Fruit fly (Drosophila melanogaster) whole organism, embryonic: ENCODE data around the gene CG11986.

Experiments
- Awh ChIP-seq: fragments of 200-800 bp; sonication (Bioruptor generic); IDR thresholded peaks from 2 replicates; pipeline ENCODE4, ENCODE4 v1.3.6; 2022; ENCODE audit warnings: missing biosample characterization, missing genetic modification characterization
- BEAF-32 ChIP-seq: fragments of 200-800 bp; sonication (Bioruptor generic); optimal IDR thresholded peaks from 3 replicates; lab custom pipeline; 2017; ENCODE audit warnings: missing biosample characterization, missing genetic modification characterization, mild to moderate bottlenecking, moderate library complexity, missing genetic modification reagents
- Bteb2 ChIP-seq: fragments of 200-800 bp; sonication (Bioruptor generic); optimal IDR thresholded peaks from 2 replicates; lab custom pipeline; 2016; ENCODE audit warnings: missing biosample characterization, missing genetic modification characterization
- CG10267 ChIP-seq: fragments of 200-800 bp; sonication (Bioruptor generic); optimal IDR thresholded peaks from 2 replicates; lab custom pipeline; 2018; ENCODE audit warnings: missing biosample characterization, mild to moderate bottlenecking, missing genetic modification characterization, moderate library complexity
- CG10274 ChIP-seq: fragments of 200-800 bp; sonication (Bioruptor generic); optimal IDR thresholded peaks from 3 replicates; lab custom pipeline; 2017; ENCODE audit warnings: missing biosample characterization, mild to moderate bottlenecking, missing genetic modification characterization
- CG10959 ChIP-seq: fragments of 200-800 bp; sonication (Bioruptor generic); IDR thresholded peaks from 2 replicates; pipeline ENCODE4 v1.3.6; 2022; ENCODE audit warnings: missing biosample characterization, missing genetic modification characterization
- CG11085 ChIP-seq: fragments of 200-800 bp; sonication (Bioruptor generic); IDR thresholded peaks from 2 replicates; pipeline ENCODE4 v1.3.6; 2022; ENCODE audit warnings: missing biosample characterization, missing genetic modification characterization
- CG11093 ChIP-seq: fragments of 200-800 bp; sonication (Bioruptor generic); IDR thresholded peaks from 3 replicates; pipeline ENCODE4 v1.3.6; 2022; ENCODE audit warnings: missing biosample characterization, missing genetic modification characterization
- CG15514 ChIP-seq: fragments of 200-800 bp; sonication (Bioruptor generic); optimal IDR thresholded peaks from 3 replicates; lab custom pipeline; 2017; ENCODE audit warnings: missing biosample characterization, missing genetic modification characterization, mild to moderate bottlenecking, moderate library complexity, missing genetic modification reagents
- CG1603 ChIP-seq: fragments of 200-800 bp; sonication (Bioruptor generic); optimal IDR thresholded peaks from 2 replicates; lab custom pipeline; 2019; ENCODE audit warnings: missing biosample characterization, mild to moderate bottlenecking, missing genetic modification characterization, moderate library complexity
- CG16779 ChIP-seq: fragments of 200-800 bp; sonication (Bioruptor generic); IDR thresholded peaks from 2 replicates; pipeline ENCODE4 v1.3.6; 2022; ENCODE audit warnings: missing biosample characterization, missing genetic modification characterization
- CG17912 ChIP-seq: fragments of 200-800 bp; sonication (Bioruptor generic); optimal IDR thresholded peaks from 2 replicates; lab custom pipeline; 2018; ENCODE audit warnings: missing biosample characterization, mild to moderate bottlenecking, missing genetic modification characterization
- CG18599 ChIP-seq: fragments of 200-800 bp; sonication (Bioruptor generic); optimal IDR thresholded peaks from 3 replicates; lab custom pipeline; 2017; ENCODE audit warnings: missing biosample characterization, missing genetic modification characterization, mild to moderate bottlenecking, moderate library complexity, missing genetic modification reagents
- CG18619 ChIP-seq: fragments of 200-800 bp; sonication (Bioruptor generic); optimal IDR thresholded peaks from 3 replicates; lab custom pipeline; 2017; ENCODE audit warnings: missing biosample characterization, mild to moderate bottlenecking, missing genetic modification characterization
- CG3065 ChIP-seq: fragments of 200-800 bp; sonication (Bioruptor generic); optimal IDR thresholded peaks from 2 replicates; lab custom pipeline; 2016; ENCODE audit warnings: missing biosample characterization, missing genetic modification characterization
- CG3726 ChIP-seq: fragments of 200-800 bp; sonication (Bioruptor generic); IDR thresholded peaks from 3 replicates; pipeline ENCODE4, ENCODE4 v1.3.6; 2022; ENCODE audit warnings: missing biosample characterization, missing genetic modification characterization
- CG3995 ChIP-seq: fragments of 200-800 bp; sonication (Bioruptor generic); optimal IDR thresholded peaks from 3 replicates; lab custom pipeline; 2016; ENCODE audit warnings: missing biosample characterization, missing genetic modification characterization
- CG4328 ChIP-seq: fragments of 200-800 bp; sonication (Bioruptor generic); optimal IDR thresholded peaks from 3 replicates; lab custom pipeline; 2017; ENCODE audit warnings: missing biosample characterization, missing genetic modification reagents, missing genetic modification characterization
- CG4360 ChIP-seq: fragments of 200-800 bp; sonication (Bioruptor generic); IDR thresholded peaks from 2 replicates; pipeline ENCODE4 v1.3.6; 2022; ENCODE audit warnings: missing biosample characterization, missing genetic modification characterization
- CG5245 ChIP-seq: fragments of 200-800 bp; sonication (Bioruptor generic); optimal IDR thresholded peaks from 3 replicates; lab custom pipeline; 2016; ENCODE audit warnings: missing biosample characterization, missing genetic modification characterization
- CG7372 ChIP-seq: fragments of 200-800 bp; sonication (Bioruptor generic); IDR thresholded peaks from 2 replicates; pipeline ENCODE4 v1.3.6; 2022; ENCODE audit warnings: missing biosample characterization, missing genetic modification characterization
- CG7786 ChIP-seq: fragments of 200-800 bp; sonication (Bioruptor generic); optimal IDR thresholded peaks from 2 replicates; lab custom pipeline; 2016; ENCODE audit warnings: missing biosample characterization, missing genetic modification characterization
- Dad ChIP-seq: fragments of 200-800 bp; sonication (Bioruptor generic); optimal IDR thresholded peaks from 3 replicates; lab custom pipeline; 2016; ENCODE audit warnings: missing biosample characterization, missing genetic modification characterization
- Doc2 ChIP-seq: fragments of 200-800 bp; sonication (Bioruptor generic); IDR thresholded peaks from 2 replicates; pipeline ENCODE4 v1.3.6; 2022; ENCODE audit warnings: missing biosample characterization, missing genetic modification characterization
- Dref ChIP-seq: fragments of 200-800 bp; sonication (Bioruptor generic); IDR thresholded peaks from 2 replicates; pipeline ENCODE4 v1.3.6; 2022; ENCODE audit warnings: missing biosample characterization, missing genetic modification characterization
- GATAe ChIP-seq: fragments of 200-800 bp; sonication (Bioruptor generic); conservative IDR thresholded peaks from 2 replicates; pipeline ENCODE4 v1.3.6; 2022; ENCODE audit warnings: missing biosample characterization, missing genetic modification characterization
- H2.0 ChIP-seq: fragments of 200-800 bp; sonication (Bioruptor generic); IDR thresholded peaks from 2 replicates; pipeline ENCODE4 v1.3.6; 2022; ENCODE audit warnings: missing biosample characterization, missing genetic modification characterization
- HmgD ChIP-seq: fragments of 200-800 bp; sonication (Bioruptor generic); optimal IDR thresholded peaks from 3 replicates; lab custom pipeline; 2016; ENCODE audit warnings: missing biosample characterization, missing genetic modification characterization
- Hr51 ChIP-seq, 2 experiments: fragments of 200-800 bp; sonication (Bioruptor generic); optimal IDR thresholded peaks; 2 replicates in 1 of 2; 3 replicates in 1 of 2; lab custom pipeline; 2016 to 2018; ENCODE audit warnings: missing biosample characterization in 2 of 2, missing genetic modification characterization in 2 of 2, mild to moderate bottlenecking in 1 of 2, moderate library complexity in 1 of 2
- Hsf ChIP-seq: fragments of 200-800 bp; sonication (Bioruptor generic); optimal IDR thresholded peaks from 3 replicates; lab custom pipeline; 2016; ENCODE audit warnings: missing biosample characterization, missing genetic modification characterization
- Lpt ChIP-seq: fragments of >200 bp; optimal IDR thresholded peaks from 2 replicates; lab custom pipeline; 2018; ENCODE audit warnings: missing biosample characterization, missing genetic modification characterization
- NfI ChIP-seq: fragments of 200-800 bp; sonication (Bioruptor generic); optimal IDR thresholded peaks from 3 replicates; lab custom pipeline; 2018; ENCODE audit warnings: missing biosample characterization, mild to moderate bottlenecking, missing genetic modification characterization, moderate library complexity
- Pdp1 ChIP-seq, 2 experiments: fragments of 200-800 bp; sonication (Bioruptor generic); optimal IDR thresholded peaks; 3 replicates each; lab custom pipeline; 2016; ENCODE audit warnings: missing biosample characterization in 2 of 2, missing genetic modification characterization in 2 of 2, mild to moderate bottlenecking in 1 of 2, moderate library complexity in 1 of 2
- Sry-δ ChIP-seq: fragments of 200-800 bp; sonication (Bioruptor generic); optimal IDR thresholded peaks from 2 replicates; lab custom pipeline; 2016; ENCODE audit warnings: missing biosample characterization, missing genetic modification characterization
- Ssrp ChIP-seq: fragments of 200-800 bp; sonication (Bioruptor generic); optimal IDR thresholded peaks from 2 replicates; lab custom pipeline; 2018; ENCODE audit warnings: missing biosample characterization, mild to moderate bottlenecking, missing genetic modification characterization, moderate library complexity
- Taf1 ChIP-seq: fragments of 200-800 bp; sonication (Bioruptor generic); IDR thresholded peaks from 2 replicates; pipeline ENCODE4 v1.3.6; 2022; ENCODE audit warnings: missing biosample characterization, missing genetic modification characterization
- aop ChIP-seq: fragments of 200-800 bp; sonication (Bioruptor generic); IDR thresholded peaks from 2 replicates; pipeline ENCODE4 v1.3.6; 2022; ENCODE audit warnings: missing biosample characterization, missing genetic modification characterization
- ci ChIP-seq: fragments of 200-800 bp; sonication (Bioruptor generic); IDR thresholded peaks from 3 replicates; pipeline ENCODE4 v1.3.6; 2022; ENCODE audit warnings: missing biosample characterization, missing genetic modification characterization
- da ChIP-seq: fragments of 200-800 bp; sonication (Bioruptor generic); optimal IDR thresholded peaks from 2 replicates; lab custom pipeline; 2016; ENCODE audit warnings: missing biosample characterization, missing genetic modification characterization
- disco-r ChIP-seq: fragments of 200-800 bp; sonication (Bioruptor generic); optimal IDR thresholded peaks from 2 replicates; lab custom pipeline; 2016; ENCODE audit warnings: missing biosample characterization, missing genetic modification characterization
- hkb ChIP-seq, 2 experiments: fragments of 200-800 bp in 1 of 2; fragments of >200 bp in 1 of 2; sonication (Bioruptor generic) in 1 of 2; IDR thresholded peaks in 1 of 2; optimal IDR thresholded peaks in 1 of 2; 2 replicates each; pipeline versions ENCODE4 v1.3.6 to Lab custom; 2017 to 2022; ENCODE audit warnings: missing biosample characterization in 1 of 2, missing genetic modification characterization in 1 of 2
- inv ChIP-seq: fragments of 200-800 bp; sonication (Bioruptor generic); IDR thresholded peaks from 2 replicates; pipeline ENCODE4 v1.3.6; 2022; ENCODE audit warnings: missing biosample characterization, missing genetic modification characterization; ENCODE audit not compliant: partially characterized antibody
- jigr1 ChIP-seq: fragments of 200-800 bp; sonication (Bioruptor generic); IDR thresholded peaks from 3 replicates; pipeline ENCODE4 v1.3.6; 2022; ENCODE audit warnings: missing biosample characterization, missing genetic modification characterization
- lov ChIP-seq, 2 experiments: fragments of 200-800 bp in 1 of 2; fragments of >200 bp in 1 of 2; sonication (Bioruptor generic) in 1 of 2; IDR thresholded peaks in 1 of 2; optimal IDR thresholded peaks in 1 of 2; 2 replicates in 1 of 2; 3 replicates in 1 of 2; pipeline versions ENCODE4 v1.3.6 to Lab custom; 2017 to 2022; ENCODE audit warnings: missing biosample characterization in 1 of 2, missing genetic modification characterization in 1 of 2
- onecut ChIP-seq: fragments of 200-800 bp; sonication (Bioruptor generic); IDR thresholded peaks from 2 replicates; pipeline ENCODE4 v1.3.6; 2022; ENCODE audit warnings: missing biosample characterization, missing genetic modification characterization
- org-1 ChIP-seq: fragments of 200-800 bp; sonication (Bioruptor generic); optimal IDR thresholded peaks from 2 replicates; lab custom pipeline; 2017; ENCODE audit warnings: missing biosample characterization, missing genetic modification characterization
- prd ChIP-seq, 3 experiments: fragments of >200 bp in 2 of 3; fragments of 200-800 bp in 1 of 3; sonication (Bioruptor generic) in 1 of 3; optimal IDR thresholded peaks in 2 of 3; IDR thresholded peaks in 1 of 3; 2 replicates in 2 of 3; 3 replicates in 1 of 3; pipeline versions ENCODE4 v1.3.6 to Lab custom; 2017 to 2022; ENCODE audit warnings: missing biosample characterization in 1 of 3, missing genetic modification characterization in 1 of 3
- pros ChIP-seq: fragments of 200-800 bp; sonication (Bioruptor generic); optimal IDR thresholded peaks from 3 replicates; lab custom pipeline; 2019; ENCODE audit warnings: missing biosample characterization, mild to moderate bottlenecking, missing genetic modification characterization, moderate library complexity
- ssp ChIP-seq: fragments of 200-800 bp; sonication (Bioruptor generic); IDR thresholded peaks from 2 replicates; pipeline ENCODE4 v1.3.6; 2022; ENCODE audit warnings: missing biosample characterization, missing genetic modification characterization
- wek ChIP-seq: fragments of 200-800 bp; sonication (Bioruptor generic); optimal IDR thresholded peaks from 3 replicates; lab custom pipeline; 2018; ENCODE audit warnings: missing biosample characterization, mild to moderate bottlenecking, missing genetic modification characterization, moderate library complexity

CG11986 gene

DNA sequence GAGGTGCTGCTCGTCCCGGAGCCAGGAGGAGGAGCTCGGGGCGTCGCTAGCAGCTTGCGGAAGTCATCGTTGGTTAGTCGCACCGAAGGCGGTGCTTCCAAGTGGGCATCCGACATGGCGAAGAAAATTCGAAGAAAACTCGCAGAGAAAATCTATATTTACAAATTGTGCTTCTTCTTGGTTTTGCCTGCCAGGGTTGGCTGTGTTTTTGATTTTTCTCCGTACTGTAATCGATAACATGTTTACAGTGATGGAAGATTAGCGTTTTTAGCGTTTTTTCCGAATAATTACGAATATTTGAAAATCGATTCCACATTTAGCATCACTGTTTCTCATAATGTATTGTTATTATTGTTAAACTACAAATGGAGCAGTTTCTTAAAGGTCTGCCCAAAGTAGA, 49.6 kb downstream of the CG11986 start, which contains the start of the genes beag and Ada (continued):
- peak; percentile 16 for TF ChIP-seq Ssrp
- no peak for TF ChIP-seq jigr1 (GFP tag; lab: Robert Waterston, UW)
- no peak for TF ChIP-seq GATAe (GFP tag; lab: Robert Waterston, UW)
- no peak for TF ChIP-seq org-1
- TF ChIP-seq CG16779 (GFP tag; lab: Robert Waterston, UW), result no peak
- TF ChIP-seq CG7786 (GFP tag; lab: Kevin White, UChicago), result peak; percentile 25
- peak; percentile 9 for TF ChIP-seq HmgD (GFP tag; lab: Kevin White, UChicago)
- TF ChIP-seq CG5245 (GFP tag; lab: Kevin White, UChicago), result no peak
- TF ChIP-seq CG11093 (GFP tag; lab: Robert Waterston, UW), result no peak
- peak; percentile 33 for TF ChIP-seq disco-r
- peak; percentile 55 for TF ChIP-seq BEAF-32 (GFP tag; lab: Kevin White, UChicago)
- TF ChIP-seq CG11085 (GFP tag; lab: Robert Waterston, UW), result no peak
- peak; percentile 90 for TF ChIP-seq Dref
- no peak for TF ChIP-seq CG18599 (GFP tag; lab: Kevin White, UChicago)
- TF ChIP-seq CG17912 (GFP tag; lab: Kevin White, UChicago), result no peak
- peak; percentile 13 for TF ChIP-seq Dad
- TF ChIP-seq Hr51 (GFP tag; optimal IDR thresholded peaks at IDR 0.05; lab: Kevin White, UChicago), result no peak
- no peak for TF ChIP-seq ci (GFP tag; lab: Robert Waterston, UW)
- TF ChIP-seq CG10267 (tag; lab: Kevin White, UChicago), result peak; percentile 68
- TF ChIP-seq Doc2 (GFP tag; lab: Robert Waterston, UW), result no peak
- TF ChIP-seq lov (optimal IDR thresholded peaks at IDR 0.05; lab: Kevin White, UChicago), result no peak
- no peak for TF ChIP-seq lov (GFP tag; IDR thresholded peaks at IDR 0.05; lab: Robert Waterston, UW)
- no peak for TF ChIP-seq CG10959
- TF ChIP-seq CG18619 (GFP tag; lab: Kevin White, UChicago), result no peak
- no peak for TF ChIP-seq CG3726
- TF ChIP-seq onecut (GFP tag; lab: Robert Waterston, UW), result peak; percentile 89
- peak; percentile 40 for TF ChIP-seq Hsf (GFP tag; lab: Kevin White, UChicago)
- TF ChIP-seq Lpt (GFP tag; lab: Kevin White, UChicago), result no peak
- TF ChIP-seq NfI (GFP tag; lab: Kevin White, UChicago), result no peak
- TF ChIP-seq CG10274, result no peak
- no peak for TF ChIP-seq CG4360
- TF ChIP-seq wek (GFP tag; lab: Kevin White, UChicago), result no peak
- TF ChIP-seq ssp (GFP tag; lab: Robert Waterston, UW), result no peak
- TF ChIP-seq Sry-δ (GFP tag; lab: Kevin White, UChicago), result peak; percentile 69
- TF ChIP-seq Pdp1 (GFP tag; optimal IDR thresholded peaks at IDR 0.05; lab: Kevin White, UChicago), result peak in 1 of 2 experiments; percentile 14
- peak; percentile 64 for TF ChIP-seq CG1603 (tag; lab: Kevin White, UChicago)
- TF ChIP-seq Taf1 (GFP tag; lab: Robert Waterston, UW), result no peak
- TF ChIP-seq hkb (optimal IDR thresholded peaks at IDR 0.05; lab: Kevin White, UChicago), result no peak
- TF ChIP-seq hkb (GFP tag; IDR thresholded peaks at IDR 0.05; lab: Robert Waterston, UW), result 0 out of 2 replicates have a peak, but pooled peaks have one; percentile 14
- TF ChIP-seq CG3995 (GFP tag; lab: Kevin White, UChicago), result peak; percentile 52
- TF ChIP-seq CG4328 (GFP tag; lab: Kevin White, UChicago), result no peak
- no peak for TF ChIP-seq prd (optimal IDR thresholded peaks at IDR 0.05; lab: Kevin White, UChicago)
- peak; percentile 46; the same call in 1 of the 3 replicates for TF ChIP-seq prd (GFP tag; IDR thresholded peaks at IDR 0.05; lab: Robert Waterston, UW)
- peak; percentile 43 for TF ChIP-seq CG3065
- TF ChIP-seq H2.0 (GFP tag; lab: Robert Waterston, UW), result no peak; the same call in 1 of the 2 replicates
- 0 out of 2 replicates have a peak, but pooled peaks have one; percentile 26 for TF ChIP-seq CG7372
- no peak for TF ChIP-seq pros
- TF ChIP-seq Awh (GFP tag; lab: Robert Waterston, UW), result no peak
- TF ChIP-seq CG15514 (GFP tag; lab: Kevin White, UChicago), result peak; percentile 67
- peak; percentile 35 for TF ChIP-seq Bteb2 (GFP tag; lab: Kevin White, UChicago)
- TF ChIP-seq aop, result no peak
- TF ChIP-seq da (GFP tag; lab: Kevin White, UChicago), result no peak
- TF ChIP-seq inv (GFP tag; lab: Robert Waterston, UW), result 0 out of 2 replicates have a peak, but pooled peaks have one; percentile 18
